Worm (Caenorhabditis elegans) whole organism, L4/young adult: ENCODE data around the gene irld-3.

Experiments
- W03F9.2 ChIP-seq: fragments of 150-350 bp; optimal IDR thresholded peaks from 2 replicates; lab custom pipeline; 2014; ENCODE audit warnings: missing biosample characterization, missing genetic modification characterization
- dao-5 ChIP-seq: sonication (generic microtip); optimal IDR thresholded peaks from 2 replicates; lab custom pipeline; 2016; ENCODE audit warnings: missing genotype, missing genetic modification characterization, moderate library complexity, missing compliant biosample characterization
- him-1 ChIP-seq: sonication (generic microtip); optimal IDR thresholded peaks from 2 replicates; lab custom pipeline; 2016; ENCODE audit warnings: missing genotype, missing genetic modification reagents, missing genetic modification characterization, missing compliant biosample characterization

DNA sequence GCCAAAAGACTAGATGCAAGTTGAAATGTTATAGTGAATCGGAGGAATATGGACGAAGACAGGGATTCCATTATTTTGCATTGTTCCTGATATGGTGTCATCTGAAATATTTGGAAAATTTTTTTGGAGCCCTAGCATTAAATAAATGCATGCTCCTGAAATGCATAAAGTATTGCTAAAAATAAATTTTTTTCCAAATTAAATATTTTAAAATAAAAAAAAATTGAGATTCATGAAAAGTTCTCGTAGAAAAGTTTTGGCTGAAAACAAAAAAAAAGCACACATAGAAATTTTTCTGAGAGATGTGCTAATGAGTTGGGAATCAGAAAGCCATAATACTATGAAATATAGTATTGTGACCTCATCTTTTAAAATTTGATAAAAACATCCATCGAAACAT, 16.7 kb upstream of the irld-3 start, which contains the start of gene srab-7:
- no peak for TF ChIP-seq him-1 (tag; lab: Kevin White, UChicago)
- no peak for TF ChIP-seq W03F9.2 (tag; lab: Kevin White, UChicago)
- no peak for TF ChIP-seq dao-5 (tag; lab: Kevin White, UChicago)
